Worm (Caenorhabditis elegans): ENCODE results near the gene cgp-1.

cgp-1 gene

DNA sequence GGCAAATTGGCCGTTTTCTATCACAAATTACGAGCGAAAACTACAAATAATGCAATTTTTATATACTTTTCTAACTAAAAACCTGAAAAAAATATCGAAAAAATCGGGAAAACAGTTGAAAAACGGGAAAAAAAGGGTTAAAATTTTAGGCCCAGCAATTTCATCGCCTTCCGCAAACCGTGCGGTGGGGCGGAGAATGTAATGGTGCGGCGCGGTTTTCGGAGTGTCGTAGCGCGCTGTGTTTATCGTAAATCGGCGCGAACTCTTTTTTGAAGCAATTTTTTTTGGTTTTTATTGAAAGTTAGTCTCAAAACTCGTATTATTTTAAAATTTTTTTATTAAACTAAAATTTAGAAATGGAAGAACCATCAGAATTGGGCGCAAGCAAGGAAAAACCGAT, 18.1 kb downstream of the cgp-1 start, which contains the start of gene picd-1 (continued):
- TF ChIP-seq zag-1 (tag; optimal IDR thresholded peaks at IDR 0.05) (no peak), nhr-77 (tag; optimal IDR thresholded peaks at IDR 0.05) (no peak), ceh-82 (tag; optimal IDR thresholded peaks at IDR 0.05) (no peak), nhr-12 (tag; optimal IDR thresholded peaks at IDR 0.05) (no peak), sma-9 (GFP tag; optimal IDR thresholded peaks at IDR 0.05) (no peak), sma-9 (tag; optimal IDR thresholded peaks at IDR 0.05) (no peak), nhr-23 (tag; optimal IDR thresholded peaks at IDR 0.05) (no peak), fos-1 (tag; optimal IDR thresholded peaks at IDR 0.05) (peak; percentile 51), ztf-4 (tag; optimal IDR thresholded peaks at IDR 0.05) (peak; percentile 33), lin-39 (tag; optimal IDR thresholded peaks at IDR 0.05) (no peak), ceh-16 (tag; optimal IDR thresholded peaks at IDR 0.05) (no peak), ama-1 (optimal IDR thresholded peaks at IDR 0.05) (peak; percentile 0), lin-11 (tag; optimal IDR thresholded peaks at IDR 0.05) (peak; percentile 90), ZK546.5 (tag; optimal IDR thresholded peaks at IDR 0.05) (no peak), aly-2 (tag; optimal IDR thresholded peaks at IDR 0.05) (no peak), unc-39 (tag; optimal IDR thresholded peaks at IDR 0.05) (no peak), blmp-1 (tag; optimal IDR thresholded peaks at IDR 0.05; ENCODE audit: insufficient read depth) (no peak), R02D3.7 (tag; optimal IDR thresholded peaks at IDR 0.05) (peak; percentile 66), ztf-11 (tag; optimal IDR thresholded peaks at IDR 0.05) (no peak), nhr-10 (tag; optimal IDR thresholded peaks at IDR 0.05) (no peak), nhr-6 (tag; optimal IDR thresholded peaks at IDR 0.05) (no peak), sem-4 (tag; optimal IDR thresholded peaks at IDR 0.05) (peak; percentile 42), skn-1 (tag; optimal IDR thresholded peaks at IDR 0.05) (no peak)

- TF ChIP-seq nhr-23 (tag; optimal IDR thresholded peaks at IDR 0.05) (no peak), gmeb-1 (tag; optimal IDR thresholded peaks at IDR 0.05) (no peak), sma-9 (GFP tag; optimal IDR thresholded peaks at IDR 0.05) (no peak), sma-9 (tag; optimal IDR thresholded peaks at IDR 0.05) (no peak), nhr-12 (tag; optimal IDR thresholded peaks at IDR 0.05) (no peak), Y55F3AM.14 (GFP tag; optimal IDR thresholded peaks at IDR 0.05) (no peak)
Observed at ce11 chrV:103977-104376, 18.6 kb downstream of the cgp-1 start, which contains the start of gene rps-27. Gene rps-27 (minus strand): TSS chrV:104077.

ce11 chrV:103043-103702, 19.4 kb downstream of the cgp-1 start:
- TF ChIP-seq aly-2 (tag; optimal IDR thresholded peaks at IDR 0.05) (no peak), elt-3 (tag; optimal IDR thresholded peaks at IDR 0.05) (no peak), ztf-1 (GFP tag; conservative IDR thresholded peaks at IDR 0.05) (no peak), nhr-10 (tag; optimal IDR thresholded peaks at IDR 0.05) (no peak), alr-1 (tag; optimal IDR thresholded peaks at IDR 0.05) (no peak), gmeb-1 (tag; optimal IDR thresholded peaks at IDR 0.05) (no peak), F13H6.1 (tag; optimal IDR thresholded peaks at IDR 0.05) (no peak), C34F6.9 (tag; optimal IDR thresholded peaks at IDR 0.05) (no peak), sma-9 (GFP tag; optimal IDR thresholded peaks at IDR 0.05) (no peak), sma-9 (tag; optimal IDR thresholded peaks at IDR 0.05) (no peak), snpc-4 (tag; optimal IDR thresholded peaks at IDR 0.05) (no peak), nhr-12 (tag; optimal IDR thresholded peaks at IDR 0.05) (no peak), nhr-23 (tag; optimal IDR thresholded peaks at IDR 0.05) (no peak), egl-27 (tag; optimal IDR thresholded peaks at IDR 0.05) (no peak), blmp-1 (tag; optimal IDR thresholded peaks at IDR 0.05; ENCODE audit: insufficient read depth) (no peak), peb-1 (tag; optimal IDR thresholded peaks at IDR 0.05) (no peak), nhr-129 (tag; optimal IDR thresholded peaks at IDR 0.05) (no peak), zag-1 (tag; optimal IDR thresholded peaks at IDR 0.05) (no peak), Y55F3AM.14 (GFP tag; optimal IDR thresholded peaks at IDR 0.05) (no peak), ztf-4 (tag; optimal IDR thresholded peaks at IDR 0.05) (no peak)

- TF ChIP-seq lin-39 (tag; optimal IDR thresholded peaks at IDR 0.05) (no peak), alr-1 (tag; optimal IDR thresholded peaks at IDR 0.05) (no peak), unc-62 (GFP tag; optimal IDR thresholded peaks at IDR 0.05) (no peak), gmeb-1 (tag; optimal IDR thresholded peaks at IDR 0.05) (no peak), blmp-1 (tag; optimal IDR thresholded peaks at IDR 0.05; ENCODE audit: insufficient read depth) (no peak), nhr-10 (tag; optimal IDR thresholded peaks at IDR 0.05) (no peak), nhr-129 (tag; optimal IDR thresholded peaks at IDR 0.05) (no peak), aly-2 (tag; optimal IDR thresholded peaks at IDR 0.05) (no peak), lsy-2 (tag; optimal IDR thresholded peaks at IDR 0.05) (no peak), nhr-237 (tag; optimal IDR thresholded peaks at IDR 0.05) (no peak), ama-1 (optimal IDR thresholded peaks at IDR 0.05) (no peak), C34F6.9 (tag; optimal IDR thresholded peaks at IDR 0.05) (no peak), R02D3.7 (tag; optimal IDR thresholded peaks at IDR 0.05) (no peak), nhr-21 (tag; optimal IDR thresholded peaks at IDR 0.05) (no peak), ceh-16 (tag; optimal IDR thresholded peaks at IDR 0.05) (no peak), unc-39 (tag; optimal IDR thresholded peaks at IDR 0.05) (no peak)
Observed at ce11 chrV:102165-102564, 20.4 kb downstream of the cgp-1 start.
